Fruit fly (Drosophila melanogaster) Kc167 (cell line): Measurements from ENCODE around the gene nAChRalpha1.

Source experiments
- Myc ChIP-seq: fragments of >200 bp; optimal IDR thresholded peaks from 2 replicates; lab custom pipeline; 2017; ENCODE audit warnings: missing external identifiers
- Sin3A ChIP-seq: fragments of >200 bp; optimal IDR thresholded peaks from 2 replicates; lab custom pipeline; 2018; ENCODE audit warnings: missing external identifiers
- h ChIP-seq: fragments of >200 bp; optimal IDR thresholded peaks from 3 replicates; lab custom pipeline; 2018; ENCODE audit warnings: missing external identifiers
- psq ChIP-seq: fragments of >200 bp; optimal IDR thresholded peaks from 2 replicates; lab custom pipeline; 2017; ENCODE audit warnings: missing external identifiers
- ttk ChIP-seq: sonication (Bioruptor generic); optimal IDR thresholded peaks from 2 replicates; lab custom pipeline; 2017; ENCODE audit warnings: missing external identifiers

DNA sequence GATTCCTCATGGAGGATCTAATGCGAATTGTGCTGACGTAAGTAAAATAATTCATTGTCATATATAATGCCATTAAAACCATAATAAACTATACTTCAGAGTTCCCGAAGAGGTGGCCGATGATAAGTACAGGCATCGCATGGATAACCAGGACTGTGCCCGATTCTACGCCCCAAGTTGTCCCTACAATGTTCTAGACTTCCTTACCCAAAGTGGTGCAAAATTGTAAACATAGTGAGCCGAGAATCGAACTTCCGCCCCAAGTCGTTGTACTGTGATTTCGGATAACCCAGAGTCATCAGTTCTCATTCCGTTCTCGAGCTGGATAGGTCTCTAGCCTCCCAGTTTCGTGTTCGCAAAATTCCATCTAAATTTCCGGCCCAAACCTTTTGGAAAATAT, 94.1 kb downstream of the nAChRalpha1 start, which contains the start of gene CG33340:
- no peak for TF ChIP-seq Sin3A
- TF ChIP-seq psq (lab: Kevin White, UChicago): no peak
- TF ChIP-seq h: no peak
- TF ChIP-seq Myc (lab: Kevin White, UChicago): no peak
- no peak for TF ChIP-seq ttk (lab: Kevin White, UChicago)
